Fruit fly (Drosophila melanogaster) whole organism, embryonic: ENCODE measurements around the gene CG4017.

ENCODE experiments used
- Abd-B ChIP-seq: fragments of 200-800 bp; sonication (Bioruptor generic); optimal IDR thresholded peaks from 2 replicates; lab custom pipeline; 2018; ENCODE audit warnings: missing biosample characterization, mild to moderate bottlenecking, missing genetic modification characterization, moderate library complexity
- Bgb ChIP-seq: fragments of 200-800 bp; sonication (Bioruptor generic); IDR thresholded peaks from 2 replicates; pipeline ENCODE4 v1.3.6; 2022; ENCODE audit warnings: missing biosample characterization, missing genetic modification characterization; ENCODE audit not compliant: partially characterized antibody
- CG1024 ChIP-seq: fragments of 200-800 bp; sonication (Bioruptor generic); IDR thresholded peaks from 2 replicates; pipeline ENCODE4 v1.3.6; 2022; ENCODE audit warnings: missing biosample characterization, missing genetic modification characterization
- CG10543 ChIP-seq: fragments of 200-800 bp; sonication (Bioruptor generic); optimal IDR thresholded peaks from 3 replicates; lab custom pipeline; 2017; ENCODE audit warnings: missing biosample characterization, mild to moderate bottlenecking, missing genetic modification characterization, moderate library complexity
- CG11093 ChIP-seq: fragments of 200-800 bp; sonication (Bioruptor generic); IDR thresholded peaks from 3 replicates; pipeline ENCODE4 v1.3.6; 2022; ENCODE audit warnings: missing biosample characterization, missing genetic modification characterization
- CG1529 ChIP-seq: fragments of 200-800 bp; sonication (Bioruptor generic); optimal IDR thresholded peaks from 3 replicates; lab custom pipeline; 2018; ENCODE audit warnings: missing biosample characterization, missing genetic modification characterization
- CG17568 ChIP-seq: fragments of 200-800 bp; sonication (Bioruptor generic); optimal IDR thresholded peaks from 2 replicates; lab custom pipeline; 2018; ENCODE audit warnings: missing biosample characterization, mild to moderate bottlenecking, missing genetic modification characterization, moderate library complexity
- CG17802 ChIP-seq: fragments of 200-800 bp; sonication (Bioruptor generic); optimal IDR thresholded peaks from 2 replicates; lab custom pipeline; 2018; ENCODE audit warnings: missing biosample characterization, mild to moderate bottlenecking, missing genetic modification characterization, moderate library complexity
- CG17829 ChIP-seq: fragments of 200-800 bp; optimal IDR thresholded peaks from 2 replicates; lab custom pipeline; 2019; ENCODE audit warnings: missing biosample characterization, mild to moderate bottlenecking, missing genetic modification characterization, moderate library complexity
- CG2678 ChIP-seq: fragments of 200-800 bp; sonication (Bioruptor generic); optimal IDR thresholded peaks from 3 replicates; lab custom pipeline; 2019; ENCODE audit warnings: missing biosample characterization, mild to moderate bottlenecking, missing genetic modification characterization, moderate library complexity
- CG32767 ChIP-seq: fragments of 200-800 bp; sonication (Bioruptor generic); IDR thresholded peaks from 2 replicates; pipeline ENCODE4 v1.3.6; 2022; ENCODE audit warnings: missing biosample characterization, missing genetic modification characterization
- CG4404 ChIP-seq: fragments of 200-800 bp; sonication (Bioruptor generic); IDR thresholded peaks from 2 replicates; pipeline ENCODE4 v1.3.6; 2022; ENCODE audit warnings: missing biosample characterization, missing genetic modification characterization
- CG4854 ChIP-seq: fragments of 200-800 bp; sonication (Bioruptor generic); optimal IDR thresholded peaks from 2 replicates; lab custom pipeline; 2016; ENCODE audit warnings: missing biosample characterization, missing genetic modification characterization, inconsistent platforms
- CG7556 ChIP-seq: fragments of 200-800 bp; sonication (Bioruptor generic); optimal IDR thresholded peaks from 2 replicates; lab custom pipeline; 2017; ENCODE audit warnings: missing biosample characterization, mild to moderate bottlenecking, missing genetic modification characterization
- CG8765 ChIP-seq: fragments of 200-800 bp; sonication (Bioruptor generic); IDR thresholded peaks from 2 replicates; pipeline ENCODE4 v1.3.6; 2022; ENCODE audit warnings: missing biosample characterization, missing genetic modification characterization
- CG8924 ChIP-seq: fragments of 200-800 bp; optimal IDR thresholded peaks from 3 replicates; lab custom pipeline; 2019; ENCODE audit warnings: missing biosample characterization, mild to moderate bottlenecking, missing genetic modification characterization, moderate library complexity
- CHES-1-like ChIP-seq: fragments of 200-800 bp; sonication (Bioruptor generic); optimal IDR thresholded peaks from 2 replicates; lab custom pipeline; 2016; ENCODE audit warnings: missing biosample characterization, missing genetic modification characterization
- Dek ChIP-seq: fragments of 200-800 bp; sonication (Bioruptor generic); optimal IDR thresholded peaks from 3 replicates; lab custom pipeline; 2019; ENCODE audit warnings: missing biosample characterization, mild to moderate bottlenecking, missing genetic modification characterization, moderate library complexity
- Dref ChIP-seq: fragments of 200-800 bp; sonication (Bioruptor generic); IDR thresholded peaks from 2 replicates; pipeline ENCODE4 v1.3.6; 2022; ENCODE audit warnings: missing biosample characterization, missing genetic modification characterization
- E2f1 ChIP-seq: fragments of 200-800 bp; sonication (Bioruptor generic); IDR thresholded peaks from 2 replicates; pipeline ENCODE4 v1.3.6; 2022; ENCODE audit warnings: missing biosample characterization, missing genetic modification characterization
- E2f2 ChIP-seq: fragments of 200-800 bp; sonication (Bioruptor generic); IDR thresholded peaks from 2 replicates; pipeline ENCODE4 v1.3.6; 2022; ENCODE audit warnings: missing biosample characterization, missing genetic modification characterization
- ERR ChIP-seq: fragments of 200-800 bp; sonication (Bioruptor generic); optimal IDR thresholded peaks from 2 replicates; lab custom pipeline; 2016; ENCODE audit warnings: missing biosample characterization, missing genetic modification characterization
- GATAe ChIP-seq: fragments of 200-800 bp; sonication (Bioruptor generic); conservative IDR thresholded peaks from 2 replicates; pipeline ENCODE4 v1.3.6; 2022; ENCODE audit warnings: missing biosample characterization, missing genetic modification characterization
- Gsc ChIP-seq: fragments of 200-800 bp; sonication (Bioruptor generic); IDR thresholded peaks from 2 replicates; pipeline ENCODE4 v1.3.6; 2022; ENCODE audit warnings: missing biosample characterization, missing genetic modification characterization
- HLH54F ChIP-seq: fragments of 200-800 bp; sonication (Bioruptor generic); optimal IDR thresholded peaks from 3 replicates; lab custom pipeline; 2016; ENCODE audit warnings: missing biosample characterization, missing genetic modification characterization
- HmgZ ChIP-seq: fragments of 200-800 bp; sonication (Bioruptor generic); optimal IDR thresholded peaks from 2 replicates; lab custom pipeline; 2018; ENCODE audit warnings: missing biosample characterization, mild to moderate bottlenecking, missing genetic modification characterization
- Hmx ChIP-seq: fragments of 200-800 bp; sonication (Bioruptor generic); optimal IDR thresholded peaks from 2 replicates; lab custom pipeline; 2016; ENCODE audit warnings: missing biosample characterization, missing genetic modification characterization
- Hr3 ChIP-seq: fragments of 200-800 bp; sonication (Bioruptor generic); optimal IDR thresholded peaks from 3 replicates; lab custom pipeline; 2016; ENCODE audit warnings: missing biosample characterization, missing genetic modification characterization
- Lhr ChIP-seq: fragments of 200-800 bp; sonication (Bioruptor generic); optimal IDR thresholded peaks from 3 replicates; lab custom pipeline; 2017; ENCODE audit warnings: mild to moderate bottlenecking, missing biosample characterization, missing genetic modification reagents, missing genetic modification characterization
- Mes4 ChIP-seq: fragments of 200-800 bp; sonication (Bioruptor generic); optimal IDR thresholded peaks from 2 replicates; lab custom pipeline; 2016; ENCODE audit warnings: missing biosample characterization, missing genetic modification characterization
- Nf-YC ChIP-seq: fragments of 200-800 bp; optimal IDR thresholded peaks from 3 replicates; lab custom pipeline; 2019; ENCODE audit warnings: missing biosample characterization, mild to moderate bottlenecking, missing genetic modification characterization, moderate library complexity
- Rfx ChIP-seq: fragments of 200-800 bp; sonication (Bioruptor generic); IDR thresholded peaks from 2 replicates; pipeline ENCODE4 v1.3.6; 2022; ENCODE audit warnings: missing biosample characterization, missing genetic modification characterization
- Rx ChIP-seq: fragments of 200-800 bp; sonication (Bioruptor generic); IDR thresholded peaks from 2 replicates; pipeline ENCODE4 v1.3.6; 2022; ENCODE audit warnings: missing biosample characterization, missing genetic modification characterization
- Stat92E ChIP-seq, 3 experiments: fragments of >200 bp in 2 of 3; fragments of 200-800 bp in 1 of 3; sonication (Bioruptor generic) in 1 of 3; optimal IDR thresholded peaks; 2 replicates each; lab custom pipeline; 2017 to 2019; ENCODE audit warnings: missing biosample characterization in 3 of 3, missing genetic modification characterization in 3 of 3, mild to moderate bottlenecking in 1 of 3, moderate library complexity in 1 of 3
- Tbp ChIP-seq: fragments of >200 bp; optimal IDR thresholded peaks from 2 replicates; lab custom pipeline; 2018; ENCODE audit warnings: missing biosample characterization, missing genetic modification characterization
- amos ChIP-seq: fragments of 200-800 bp; sonication (Bioruptor generic); IDR thresholded peaks from 2 replicates; pipeline ENCODE4 v1.3.6; 2022; ENCODE audit warnings: missing biosample characterization, missing genetic modification characterization; ENCODE audit not compliant: partially characterized antibody
- chif ChIP-seq, 2 experiments: fragments of 200-800 bp; sonication (Bioruptor generic); optimal IDR thresholded peaks; 3 replicates each; lab custom pipeline; 2016; ENCODE audit warnings: missing biosample characterization in 2 of 2, missing genetic modification characterization in 2 of 2
- disco-r ChIP-seq: fragments of 200-800 bp; sonication (Bioruptor generic); optimal IDR thresholded peaks from 2 replicates; lab custom pipeline; 2016; ENCODE audit warnings: missing biosample characterization, missing genetic modification characterization
- dysf ChIP-seq: fragments of 200-800 bp; sonication (Bioruptor generic); IDR thresholded peaks from 3 replicates; pipeline ENCODE4 v1.3.6; 2022; ENCODE audit warnings: missing biosample characterization, missing genetic modification characterization
- fru ChIP-seq: fragments of >200 bp; optimal IDR thresholded peaks from 2 replicates; lab custom pipeline; 2017
- inv ChIP-seq: fragments of 200-800 bp; sonication (Bioruptor generic); IDR thresholded peaks from 2 replicates; pipeline ENCODE4 v1.3.6; 2022; ENCODE audit warnings: missing biosample characterization, missing genetic modification characterization; ENCODE audit not compliant: partially characterized antibody
- jing ChIP-seq: fragments of 200-800 bp; sonication (Bioruptor generic); optimal IDR thresholded peaks from 2 replicates; lab custom pipeline; 2018; ENCODE audit warnings: missing biosample characterization, mild to moderate bottlenecking, missing genetic modification characterization
- mld ChIP-seq: fragments of 200-800 bp; sonication (Bioruptor generic); IDR thresholded peaks from 3 replicates; pipeline ENCODE4 v1.3.6; 2022; ENCODE audit warnings: missing biosample characterization, missing genetic modification characterization; ENCODE audit not compliant: partially characterized antibody
- pfk ChIP-seq: fragments of 200-800 bp; sonication (Bioruptor generic); optimal IDR thresholded peaks from 2 replicates; lab custom pipeline; 2018; ENCODE audit warnings: missing biosample characterization, mild to moderate bottlenecking, missing genetic modification characterization, moderate library complexity
- ro ChIP-seq: fragments of 200-800 bp; sonication (Bioruptor generic); IDR thresholded peaks from 2 replicates; pipeline ENCODE4 v1.3.6; 2022; ENCODE audit warnings: missing biosample characterization, missing genetic modification characterization
- sima ChIP-seq: fragments of 200-800 bp; sonication (Bioruptor generic); optimal IDR thresholded peaks from 2 replicates; lab custom pipeline; 2016; ENCODE audit warnings: missing biosample characterization, missing genetic modification characterization
- sob ChIP-seq: fragments of 200-800 bp; sonication (Bioruptor generic); IDR thresholded peaks from 2 replicates; pipeline ENCODE4 v1.3.6; 2022; ENCODE audit warnings: missing biosample characterization, missing genetic modification characterization
- tll ChIP-seq, 2 experiments: fragments of 200-800 bp in 1 of 2; fragments of >200 bp in 1 of 2; sonication (Bioruptor generic) in 1 of 2; optimal IDR thresholded peaks; 2 replicates each; lab custom pipeline; 2017 to 2019; ENCODE audit warnings: missing biosample characterization in 2 of 2, missing genetic modification characterization in 2 of 2, mild to moderate bottlenecking in 1 of 2, moderate library complexity in 1 of 2
- toy ChIP-seq: fragments of 200-800 bp; sonication (Bioruptor generic); IDR thresholded peaks from 2 replicates; pipeline ENCODE4 v1.3.6; 2022; ENCODE audit warnings: missing biosample characterization, missing genetic modification characterization
- trh ChIP-seq: fragments of 200-800 bp; sonication (Bioruptor generic); optimal IDR thresholded peaks from 2 replicates; lab custom pipeline; 2016; ENCODE audit warnings: missing biosample characterization, missing genetic modification characterization
- unc-4 ChIP-seq: fragments of 200-800 bp; sonication (Bioruptor generic); IDR thresholded peaks from 2 replicates; pipeline ENCODE4 v1.3.6; 2022; ENCODE audit warnings: missing biosample characterization, missing genetic modification characterization; ENCODE audit not compliant: partially characterized antibody

The CG4017 gene

dm6 chr2L:9790535-9790992 lies 23.7 kb downstream of the CG4017 start, which contains the start of gene CG4036 (continued):
- TF ChIP-seq pfk (GFP tag; lab: Kevin White, UChicago) (no peak), HmgZ (tag; lab: Kevin White, UChicago) (peak; percentile 54), CG1024 (no peak), mld (GFP tag; lab: Robert Waterston, UW) (no peak), unc-4 (GFP tag; lab: Robert Waterston, UW) (0 out of 2 replicates have a peak, but pooled peaks have one; percentile 37), CG17829 (tag; lab: Kevin White, UChicago) (peak; percentile 40), Gsc (GFP tag; lab: Robert Waterston, UW) (no peak), trh (GFP tag; lab: Kevin White, UChicago) (no peak), amos (GFP tag; lab: Robert Waterston, UW) (peak; percentile 30; the same call in 1 of the 2 replicates), Bgb (GFP tag; lab: Robert Waterston, UW) (peak; percentile 74), CG32767 (no peak), Hmx (GFP tag; lab: Kevin White, UChicago) (no peak), toy (GFP tag; lab: Robert Waterston, UW) (no peak), CG2678 (tag; lab: Kevin White, UChicago) (no peak), CG11093 (GFP tag; lab: Robert Waterston, UW) (no peak), Hr3 (GFP tag; lab: Kevin White, UChicago) (no peak), CG7556 (GFP tag; lab: Kevin White, UChicago) (no peak), Rfx (GFP tag; lab: Robert Waterston, UW) (no peak), CG8765 (GFP tag; lab: Robert Waterston, UW) (no peak), tll (GFP tag; optimal IDR thresholded peaks at IDR 0.05; lab: Kevin White, UChicago) (no peak), Abd-B (GFP tag; lab: Kevin White, UChicago) (no peak), CG17802 (no peak), Tbp (GFP tag; lab: Kevin White, UChicago) (no peak), disco-r (GFP tag; lab: Kevin White, UChicago) (no peak), CG1529 (no peak), jing (GFP tag; lab: Kevin White, UChicago) (no peak), inv (GFP tag; lab: Robert Waterston, UW) (no peak), CG17568 (GFP tag; lab: Kevin White, UChicago) (no peak), GATAe (GFP tag; lab: Robert Waterston, UW) (no peak), ro (no peak), HLH54F (GFP tag; lab: Kevin White, UChicago) (no peak), Lhr (peak; percentile 85), CG4854 (GFP tag; lab: Kevin White, UChicago) (no peak), sima (GFP tag; lab: Kevin White, UChicago) (no peak), ERR (no peak), sob (GFP tag; lab: Robert Waterston, UW) (no peak), CG8924 (tag; lab: Kevin White, UChicago) (no peak), fru (lab: Kevin White, UChicago) (no peak), CHES-1-like (GFP tag; lab: Kevin White, UChicago) (peak; percentile 30), Mes4 (no peak), Stat92E (GFP tag; optimal IDR thresholded peaks at IDR 0.05; lab: Kevin White, UChicago) (peak in 1 of 3 experiments; percentile 32), chif (GFP tag; optimal IDR thresholded peaks at IDR 0.05; lab: Kevin White, UChicago) (no peak), Nf-YC (tag; lab: Kevin White, UChicago) (no peak), E2f1 (no peak), Dref (peak; percentile 36; the same call in 1 of the 2 replicates), dysf (GFP tag; lab: Robert Waterston, UW) (no peak), Rx (GFP tag; lab: Robert Waterston, UW) (no peak), E2f2 (GFP tag; lab: Robert Waterston, UW) (peak; percentile 51; the same call in 1 of the 2 replicates), Dek (tag; lab: Kevin White, UChicago) (no peak), CG4404 (GFP tag; lab: Robert Waterston, UW) (no peak), CG10543 (GFP tag; lab: Kevin White, UChicago) (no peak)
